Worm (Caenorhabditis elegans): ENCODE measurements around the gene lec-6.

ce11 chrIII:605415-606054, 5.4 kb upstream of the lec-6 start, which contains the start of the genes Y55B1AR.4 and ttr-7:
- TF ChIP-seq egl-27 (tag; optimal IDR thresholded peaks at IDR 0.05) (no peak), lin-39 (tag; optimal IDR thresholded peaks at IDR 0.05) (no peak), nhr-43 (tag; optimal IDR thresholded peaks at IDR 0.05; ENCODE audit: poor library complexity, severe bottlenecking) (no peak), ztf-11 (tag; optimal IDR thresholded peaks at IDR 0.05) (no peak), lin-15B (tag; optimal IDR thresholded peaks at IDR 0.05) (no peak), ZK546.5 (tag; optimal IDR thresholded peaks at IDR 0.05) (no peak), tbx-2 (tag; optimal IDR thresholded peaks at IDR 0.05) (no peak), unc-39 (tag; optimal IDR thresholded peaks at IDR 0.05) (no peak), hmg-11 (tag; optimal IDR thresholded peaks at IDR 0.05) (no peak), mdl-1 (tag; optimal IDR thresholded peaks at IDR 0.05) (no peak), nhr-25 (tag; optimal IDR thresholded peaks at IDR 0.05) (no peak), nhr-11 (tag; optimal IDR thresholded peaks at IDR 0.05) (no peak), nhr-237 (tag; optimal IDR thresholded peaks at IDR 0.05) (no peak), jun-1 (tag; optimal IDR thresholded peaks at IDR 0.05) (no peak)

Data from whole organism, L3 larva.